Worm (Caenorhabditis elegans): ENCODE measurements around the gene F14F9.8.

Gene F14F9.8

ce11 chrV:5161792-5162191 lies 31.7 kb downstream of the F14F9.8 start, which contains the start of gene abu-6:
TSS of gene abu-6 (minus strand) at chrV:5161892.
- TF ChIP-seq eyg-1 (tag; optimal IDR thresholded peaks at IDR 0.05) (no peak), nhr-232 (tag; optimal IDR thresholded peaks at IDR 0.05) (no peak), K09A11.1 (tag; optimal IDR thresholded peaks at IDR 0.05; ENCODE audit: insufficient read depth) (no peak), tbx-2 (tag; optimal IDR thresholded peaks at IDR 0.05) (no peak), hlh-30 (tag; optimal IDR thresholded peaks at IDR 0.05; ENCODE audit: insufficient read depth) (no peak)

ce11 chrV:5164682-5165081 lies 34.6 kb downstream of the F14F9.8 start, which contains the start of gene abu-7:
TSS of gene abu-7 (minus strand) at chrV:5164782.
- TF ChIP-seq ceh-24 (tag; optimal IDR thresholded peaks at IDR 0.05) = no peak

DNA sequence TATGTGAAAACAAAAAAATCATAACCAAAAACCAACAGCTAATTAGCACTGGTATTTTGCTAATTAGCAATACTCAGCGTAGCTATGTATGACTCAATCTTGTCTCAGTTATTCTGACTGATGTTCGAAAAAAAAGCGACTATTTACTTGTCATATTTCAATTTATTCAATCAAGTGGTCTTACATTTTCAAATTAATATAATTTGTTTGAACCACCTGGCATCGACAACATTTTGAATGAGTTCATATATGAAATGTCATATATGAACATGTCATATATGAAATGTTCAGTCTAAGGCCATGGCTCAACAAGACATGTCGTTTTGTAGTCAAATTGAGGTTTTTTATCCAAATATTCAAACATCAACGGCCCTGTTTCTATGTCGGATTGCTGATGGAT lies 35.3 kb downstream of the F14F9.8 start, which contains the start of gene srw-140:
Gene srw-140 (plus strand): TSS at position 301 of the 400 bp plus-strand sequence.
- TF ChIP-seq ets-4 (tag; optimal IDR thresholded peaks at IDR 0.05) (no peak), unc-86 (tag; optimal IDR thresholded peaks at IDR 0.05) (no peak), pax-1 (tag; optimal IDR thresholded peaks at IDR 0.05) (no peak), T23F11.4 (GFP tag; optimal IDR thresholded peaks at IDR 0.05) (no peak), lim-6 (tag; optimal IDR thresholded peaks at IDR 0.05) (no peak), sdc-2 (tag; optimal IDR thresholded peaks at IDR 0.05) (no peak), fax-1 (tag; optimal IDR thresholded peaks at IDR 0.05) (no peak), zip-5 (tag; optimal IDR thresholded peaks at IDR 0.05) (no peak), syd-9 (tag; optimal IDR thresholded peaks at IDR 0.05) (no peak), mec-3 (tag; optimal IDR thresholded peaks at IDR 0.05; ENCODE audit: borderline replicate concordance) (no peak), ceh-45 (GFP tag; IDR thresholded peaks at IDR 0.05) (no peak), gmeb-2 (tag; optimal IDR thresholded peaks at IDR 0.05) (no peak), fkh-6 (tag; optimal IDR thresholded peaks at IDR 0.05) (no peak), C08G9.2 (tag; optimal IDR thresholded peaks at IDR 0.05) (no peak), tbx-2 (tag; optimal IDR thresholded peaks at IDR 0.05) (no peak), F13H6.1 (tag; optimal IDR thresholded peaks at IDR 0.05) (no peak)

DNA sequence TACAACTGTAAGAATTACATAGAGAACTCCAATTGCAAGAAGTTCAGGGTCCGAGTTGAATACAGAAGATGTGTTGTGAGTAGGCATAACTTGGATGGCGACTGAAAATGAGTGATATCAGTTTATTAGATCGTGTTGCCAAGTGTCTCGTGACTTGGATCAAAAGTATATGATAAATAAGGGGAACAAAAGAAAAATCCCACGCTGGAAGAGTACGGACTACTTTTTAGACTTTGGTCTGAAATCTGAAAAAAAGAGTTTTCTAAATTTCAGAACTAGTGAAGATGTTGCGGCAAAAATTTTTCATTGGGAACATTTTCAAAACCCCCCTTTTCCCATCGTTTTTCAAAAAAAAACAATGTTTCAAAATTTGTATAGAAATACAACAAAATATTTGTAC lies 39.5 kb downstream of the F14F9.8 start, which contains the start of gene srt-64:
Gene srt-64 (minus strand): TSS at position 101 of the 400 bp plus-strand sequence.
- no peak for TF ChIP-seq nhr-232 (tag; optimal IDR thresholded peaks at IDR 0.05)
- TF ChIP-seq unc-86 (tag; optimal IDR thresholded peaks at IDR 0.05) = no peak
- no peak for TF ChIP-seq sdc-2 (tag; optimal IDR thresholded peaks at IDR 0.05)
- TF ChIP-seq pax-1 (tag; optimal IDR thresholded peaks at IDR 0.05) = no peak
- TF ChIP-seq ceh-22 (tag; optimal IDR thresholded peaks at IDR 0.05) = no peak
- TF ChIP-seq zip-5 (tag; optimal IDR thresholded peaks at IDR 0.05) = no peak
- TF ChIP-seq ceh-34 (tag; optimal IDR thresholded peaks at IDR 0.05) = no peak
- no peak for TF ChIP-seq lin-11 (tag; optimal IDR thresholded peaks at IDR 0.05)
- TF ChIP-seq ceh-31 (tag; optimal IDR thresholded peaks at IDR 0.05) = no peak
- no peak for TF ChIP-seq unc-55 (GFP tag; optimal IDR thresholded peaks at IDR 0.05)
- TF ChIP-seq rnt-1 (tag; optimal IDR thresholded peaks at IDR 0.05) = no peak
- TF ChIP-seq pag-3 (tag; optimal IDR thresholded peaks at IDR 0.05; ENCODE audit: borderline replicate concordance) = no peak
- TF ChIP-seq tbx-2 (tag; optimal IDR thresholded peaks at IDR 0.05) = no peak
- no peak for TF ChIP-seq T23F11.4 (GFP tag; optimal IDR thresholded peaks at IDR 0.05)

DNA sequence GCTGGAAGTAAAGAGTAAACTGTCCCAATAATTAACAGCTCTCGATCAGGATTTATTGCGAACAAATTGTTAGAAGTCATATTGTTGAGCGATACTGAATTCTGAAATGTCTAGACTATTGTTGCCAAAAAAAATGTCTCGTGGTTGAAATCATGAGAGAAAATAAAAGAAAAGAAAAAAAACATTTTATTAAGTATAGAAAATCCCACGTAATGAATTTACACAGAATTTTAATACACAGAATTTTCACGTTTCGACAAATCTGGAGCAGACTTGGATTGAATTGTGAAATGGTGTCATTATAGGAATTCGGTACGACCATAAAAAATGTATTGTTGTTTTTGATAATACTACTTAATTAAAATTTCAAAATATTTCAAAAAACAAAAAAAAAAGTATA lies 42.7 kb downstream of the F14F9.8 start, which contains the start of gene srt-65:
Gene srt-65 (minus strand): TSS at position 101 of the 400 bp plus-strand sequence.
- TF ChIP-seq hlh-15 (tag; optimal IDR thresholded peaks at IDR 0.05) = no peak
- no peak for TF ChIP-seq C08G9.2 (tag; optimal IDR thresholded peaks at IDR 0.05)
- no peak for TF ChIP-seq fkh-10 (GFP tag; optimal IDR thresholded peaks at IDR 0.05)
- TF ChIP-seq ahr-1 (tag; optimal IDR thresholded peaks at IDR 0.05) = no peak
- no peak for TF ChIP-seq nfya-1 (tag; optimal IDR thresholded peaks at IDR 0.05)
- TF ChIP-seq unc-3 (GFP tag; conservative IDR thresholded peaks at IDR 0.05) = no peak
- TF ChIP-seq unc-3 (tag; optimal IDR thresholded peaks at IDR 0.05) = no peak
- TF ChIP-seq zip-5 (tag; optimal IDR thresholded peaks at IDR 0.05) = no peak
